Worm (Caenorhabditis elegans) whole organism, mixed stage, embryonic: ENCODE measurements around the gene col-44.

Experiments used
- M03D4.4 ChIP-seq: sonication (generic microtip); optimal IDR thresholded peaks from 2 replicates; lab custom pipeline; 2017; ENCODE audit warnings: mild to moderate bottlenecking, missing genetic modification characterization, missing compliant biosample characterization
- bed-3 ChIP-seq: fragments of 200-800 bp; sonication (Bioruptor generic); optimal IDR thresholded peaks from 3 replicates; lab custom pipeline; 2018; ENCODE audit warnings: mild to moderate bottlenecking, missing genetic modification characterization, moderate library complexity, missing compliant biosample characterization
- blmp-1 ChIP-seq: fragments of 150-350 bp; optimal IDR thresholded peaks from 2 replicates; lab custom pipeline; 2014; ENCODE audit warnings: missing biosample characterization, missing genetic modification characterization
- ceh-39 ChIP-seq: fragments of 150-350 bp; optimal IDR thresholded peaks from 2 replicates; lab custom pipeline; 2014; ENCODE audit warnings: missing biosample characterization, missing genetic modification characterization
- ceh-43 ChIP-seq: fragments of 200-800 bp; sonication (Bioruptor generic); optimal IDR thresholded peaks from 2 replicates; lab custom pipeline; 2018; ENCODE audit warnings: mild to moderate bottlenecking, missing genetic modification characterization, moderate library complexity, missing compliant biosample characterization
- ceh-83 ChIP-seq: fragments of 200-800 bp; sonication (Bioruptor generic); optimal IDR thresholded peaks from 2 replicates; lab custom pipeline; 2018; ENCODE audit warnings: mild to moderate bottlenecking, missing genetic modification characterization, missing compliant biosample characterization
- ces-1 ChIP-seq: fragments of 150-350 bp; optimal IDR thresholded peaks from 2 replicates; lab custom pipeline; 2014; ENCODE audit warnings: missing biosample characterization, missing genetic modification reagents, missing genetic modification characterization
- cnd-1 ChIP-seq: fragments of 200-800 bp; sonication (Bioruptor generic); optimal IDR thresholded peaks from 2 replicates; lab custom pipeline; 2018; ENCODE audit warnings: mild to moderate bottlenecking, missing genetic modification characterization, missing compliant biosample characterization
- drap-1 ChIP-seq: fragments of 200-800 bp; sonication (Bioruptor generic); optimal IDR thresholded peaks from 3 replicates; lab custom pipeline; 2018; ENCODE audit warnings: mild to moderate bottlenecking, missing genetic modification characterization, missing compliant biosample characterization
- elt-1 ChIP-seq: sonication (generic microtip); optimal IDR thresholded peaks from 2 replicates; lab custom pipeline; 2017; ENCODE audit warnings: missing genetic modification characterization, mild to moderate bottlenecking, missing compliant biosample characterization, antibody characterized with exemption, moderate library complexity, borderline replicate concordance; ENCODE audit not compliant: insufficient read depth
- elt-3 ChIP-seq: fragments of 150-350 bp; optimal IDR thresholded peaks from 2 replicates; lab custom pipeline; 2014; ENCODE audit warnings: missing biosample characterization, missing genetic modification characterization
- flh-1 ChIP-seq: fragments of 200-800 bp; sonication (Bioruptor generic); optimal IDR thresholded peaks from 2 replicates; lab custom pipeline; 2018; ENCODE audit warnings: mild to moderate bottlenecking, missing genetic modification characterization, moderate library complexity, missing compliant biosample characterization
- ham-2 ChIP-seq: fragments of 200-800 bp; sonication (Bioruptor generic); optimal IDR thresholded peaks from 2 replicates; lab custom pipeline; 2018; ENCODE audit warnings: mild to moderate bottlenecking, missing genetic modification characterization, missing compliant biosample characterization
- hlh-1 ChIP-seq: fragments of 150-350 bp; optimal IDR thresholded peaks from 2 replicates; lab custom pipeline; 2014; ENCODE audit warnings: missing biosample characterization, missing genetic modification reagents, missing genetic modification characterization
- lin-13 ChIP-seq: fragments of 150-350 bp; optimal IDR thresholded peaks from 2 replicates; lab custom pipeline; 2014; ENCODE audit warnings: missing biosample characterization, missing genetic modification characterization
- lin-32 ChIP-seq: fragments of 200-800 bp; sonication (Bioruptor generic); optimal IDR thresholded peaks from 2 replicates; lab custom pipeline; 2018; ENCODE audit warnings: mild to moderate bottlenecking, missing genetic modification characterization, missing compliant biosample characterization
- lsy-2 ChIP-seq: fragments of 150-350 bp; optimal IDR thresholded peaks from 2 replicates; lab custom pipeline; 2014; ENCODE audit warnings: missing biosample characterization, missing genetic modification characterization
- mab-5 ChIP-seq: fragments of 150-350 bp; optimal IDR thresholded peaks from 2 replicates; lab custom pipeline; 2014; ENCODE audit warnings: missing biosample characterization, missing genetic modification characterization
- mep-1 ChIP-seq: fragments of 150-350 bp; optimal IDR thresholded peaks from 2 replicates; lab custom pipeline; 2017; ENCODE audit warnings: missing biosample characterization, missing genetic modification reagents, missing genetic modification characterization, inconsistent platforms
- mls-2 ChIP-seq: sonication (generic microtip); optimal IDR thresholded peaks from 2 replicates; lab custom pipeline; 2016; ENCODE audit warnings: mild to moderate bottlenecking, missing genetic modification characterization, moderate library complexity, missing compliant biosample characterization
- nhr-12 ChIP-seq: fragments of 150-350 bp; optimal IDR thresholded peaks from 2 replicates; lab custom pipeline; 2014; ENCODE audit warnings: missing biosample characterization, missing genetic modification characterization
- nhr-2 ChIP-seq: fragments of 150-350 bp; optimal IDR thresholded peaks from 2 replicates; lab custom pipeline; 2014; ENCODE audit warnings: missing biosample characterization, missing genetic modification characterization
- nhr-237 ChIP-seq: fragments of 150-350 bp; optimal IDR thresholded peaks from 2 replicates; lab custom pipeline; 2014; ENCODE audit warnings: missing biosample characterization, missing genetic modification characterization
- nhr-28 ChIP-seq: fragments of 150-350 bp; optimal IDR thresholded peaks from 2 replicates; lab custom pipeline; 2014; ENCODE audit warnings: missing biosample characterization, missing genetic modification characterization
- nhr-76 ChIP-seq: sonication (generic microtip); optimal IDR thresholded peaks from 2 replicates; lab custom pipeline; 2017; ENCODE audit warnings: missing biosample characterization, missing genetic modification characterization
- pha-4 ChIP-seq: fragments of 150-350 bp; optimal IDR thresholded peaks from 2 replicates; lab custom pipeline; 2018; ENCODE audit warnings: missing biosample characterization, missing genetic modification reagents, missing genetic modification characterization
- sem-2 ChIP-seq: fragments of 200-800 bp; sonication (Bioruptor generic); optimal IDR thresholded peaks from 2 replicates; lab custom pipeline; 2018; ENCODE audit warnings: mild to moderate bottlenecking, missing genetic modification characterization, missing compliant biosample characterization
- snpc-4 ChIP-seq: fragments of 150-350 bp; optimal IDR thresholded peaks from 2 replicates; lab custom pipeline; 2014; ENCODE audit warnings: missing biosample characterization, missing genetic modification characterization
- sptf-1 ChIP-seq: sonication (generic microtip); optimal IDR thresholded peaks from 2 replicates; lab custom pipeline; 2017; ENCODE audit warnings: mild to moderate bottlenecking, missing genetic modification characterization, moderate library complexity, missing compliant biosample characterization
- tbx-8 ChIP-seq: fragments of 200-800 bp; sonication (Bioruptor generic); optimal IDR thresholded peaks from 2 replicates; lab custom pipeline; 2018; ENCODE audit warnings: mild to moderate bottlenecking, missing genetic modification characterization, moderate library complexity, missing compliant biosample characterization
- unc-120 ChIP-seq: sonication (generic microtip); optimal IDR thresholded peaks from 2 replicates; lab custom pipeline; 2017; ENCODE audit warnings: missing genetic modification characterization, missing compliant biosample characterization; ENCODE audit not compliant: poor library complexity, severe bottlenecking
- unc-39 ChIP-seq: fragments of 150-350 bp; optimal IDR thresholded peaks from 2 replicates; lab custom pipeline; 2014; ENCODE audit warnings: missing biosample characterization, missing genetic modification characterization
- unc-62 ChIP-seq: fragments of 150-350 bp; optimal IDR thresholded peaks from 2 replicates; lab custom pipeline; 2014; ENCODE audit warnings: missing biosample characterization, missing genetic modification reagents, missing genetic modification characterization
- zip-8 ChIP-seq: fragments of 150-350 bp; optimal IDR thresholded peaks from 2 replicates; lab custom pipeline; 2014; ENCODE audit warnings: missing biosample characterization, missing genetic modification characterization
- ztf-11 ChIP-seq: fragments of 150-350 bp; optimal IDR thresholded peaks from 2 replicates; lab custom pipeline; 2014; ENCODE audit warnings: missing biosample characterization, missing genetic modification characterization

col-44 gene

ce11 chrX:13583895-13584344, 7.4 kb upstream of the col-44 start:
- TF ChIP-seq cnd-1 (peak; percentile 70), pha-4 (tag; lab: Kevin White, UChicago) (no peak), bed-3 (no peak), flh-1 (no peak), mls-2 (tag; lab: Kevin White, UChicago) (peak; percentile 79), blmp-1 (tag; lab: Kevin White, UChicago) (no peak), nhr-2 (peak; percentile 90), ceh-83 (no peak), lin-32 (peak; percentile 67), lin-13 (tag; lab: Kevin White, UChicago) (no peak), ham-2 (GFP tag; lab: Kevin White, UChicago) (peak; percentile 63), hlh-1 (tag; lab: Kevin White, UChicago) (no peak), unc-120 (tag; lab: Kevin White, UChicago) (peak; percentile 10), sem-2 (GFP tag; lab: Kevin White, UChicago) (no peak), mep-1 (tag; lab: Kevin White, UChicago) (peak; percentile 46), mab-5 (tag; lab: Kevin White, UChicago) (no peak), elt-1 (tag; lab: Kevin White, UChicago) (peak; percentile 27), zip-8 (tag; lab: Kevin White, UChicago) (no peak), nhr-28 (no peak), elt-3 (tag; lab: Kevin White, UChicago) (no peak), ceh-39 (peak; percentile 87), snpc-4 (tag; lab: Kevin White, UChicago) (no peak), nhr-76 (tag; lab: Kevin White, UChicago) (no peak), M03D4.4 (tag; lab: Kevin White, UChicago) (peak; percentile 26), ces-1 (no peak), lsy-2 (tag; lab: Kevin White, UChicago) (no peak), unc-62 (GFP tag; lab: Kevin White, UChicago) (peak; percentile 70), sptf-1 (tag; lab: Kevin White, UChicago) (peak; percentile 69), drap-1 (peak; percentile 67), ceh-43 (peak; percentile 1), ztf-11 (tag; lab: Kevin White, UChicago) (no peak), tbx-8 (GFP tag; lab: Kevin White, UChicago) (no peak), unc-39 (tag; lab: Kevin White, UChicago) (peak; percentile 1), nhr-12 (tag; lab: Kevin White, UChicago) (no peak), nhr-237 (tag; lab: Kevin White, UChicago) (no peak)

ce11 chrX:13584725-13585371, 6.4 kb upstream of the col-44 start, which contains the start of gene unc-84:
unc-84 (plus strand) TSS chrX:13584775.
- TF ChIP-seq elt-3 (tag; lab: Kevin White, UChicago) (no peak), sptf-1 (tag; lab: Kevin White, UChicago) (peak; percentile 37), cnd-1 (no peak), pha-4 (tag; lab: Kevin White, UChicago) (no peak), unc-39 (tag; lab: Kevin White, UChicago) (no peak), nhr-12 (tag; lab: Kevin White, UChicago) (no peak)

- TF ChIP-seq cnd-1 (no peak), ham-2 (GFP tag; lab: Kevin White, UChicago) (no peak), mab-5 (tag; lab: Kevin White, UChicago) (no peak), mls-2 (tag; lab: Kevin White, UChicago) (no peak), ceh-83 (no peak), ztf-11 (tag; lab: Kevin White, UChicago) (no peak), hlh-1 (tag; lab: Kevin White, UChicago) (no peak), ceh-39 (no peak), elt-3 (tag; lab: Kevin White, UChicago) (no peak), zip-8 (tag; lab: Kevin White, UChicago) (no peak), tbx-8 (GFP tag; lab: Kevin White, UChicago) (no peak), nhr-12 (tag; lab: Kevin White, UChicago) (no peak)
Measured at ce11 chrX:13589735-13590134, 1.5 kb upstream of the col-44 start, which contains the start of gene col-9. col-9 (plus strand) TSS chrX:13590035.
